Worm (Caenorhabditis elegans): Measurements from ENCODE around the gene fip-1.

fip-1 gene

ce11 chrIII:8655412-8655811 lies 15.9 kb downstream of the fip-1 start:
- TF ChIP-seq ceh-82 (tag; optimal IDR thresholded peaks at IDR 0.05) (no peak), skn-1 (tag; optimal IDR thresholded peaks at IDR 0.05) (no peak), ztf-1 (GFP tag; conservative IDR thresholded peaks at IDR 0.05) (no peak), sma-9 (GFP tag; optimal IDR thresholded peaks at IDR 0.05) (peak; percentile 11), sma-9 (tag; optimal IDR thresholded peaks at IDR 0.05) (no peak), sma-3 (GFP tag; optimal IDR thresholded peaks at IDR 0.05) (peak; percentile 50), F13H6.1 (tag; optimal IDR thresholded peaks at IDR 0.05) (peak; percentile 1), egl-27 (tag; optimal IDR thresholded peaks at IDR 0.05) (no peak), nhr-12 (tag; optimal IDR thresholded peaks at IDR 0.05) (no peak), nhr-6 (tag; optimal IDR thresholded peaks at IDR 0.05) (no peak), elt-1 (tag; optimal IDR thresholded peaks at IDR 0.05) (no peak), nhr-25 (tag; optimal IDR thresholded peaks at IDR 0.05) (peak; percentile 55), nhr-10 (tag; optimal IDR thresholded peaks at IDR 0.05) (no peak), blmp-1 (tag; optimal IDR thresholded peaks at IDR 0.05; ENCODE audit: insufficient read depth) (no peak)

DNA sequence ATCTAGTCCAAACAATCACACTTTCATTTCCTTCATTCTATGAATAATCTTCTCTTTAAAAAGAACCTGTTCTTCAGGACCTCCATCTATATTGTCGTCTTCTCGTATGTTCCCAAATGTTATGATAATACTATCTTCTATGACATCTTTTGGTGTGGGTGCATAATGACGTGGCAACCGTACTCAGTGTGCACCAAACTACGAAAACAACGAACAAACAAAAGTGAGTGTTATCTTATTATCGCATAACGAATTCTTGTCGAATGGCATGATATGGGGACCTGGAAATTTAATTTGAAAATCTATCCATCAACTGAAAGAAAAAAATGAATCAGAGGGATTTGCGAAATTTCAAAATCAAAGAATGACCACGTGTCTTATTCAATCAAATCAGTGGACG lies 16.5 kb downstream of the fip-1 start:
- no peak for TF ChIP-seq egl-27 (tag; optimal IDR thresholded peaks at IDR 0.05)
- peak; percentile 71 for TF ChIP-seq crh-2 (tag; optimal IDR thresholded peaks at IDR 0.05)

DNA sequence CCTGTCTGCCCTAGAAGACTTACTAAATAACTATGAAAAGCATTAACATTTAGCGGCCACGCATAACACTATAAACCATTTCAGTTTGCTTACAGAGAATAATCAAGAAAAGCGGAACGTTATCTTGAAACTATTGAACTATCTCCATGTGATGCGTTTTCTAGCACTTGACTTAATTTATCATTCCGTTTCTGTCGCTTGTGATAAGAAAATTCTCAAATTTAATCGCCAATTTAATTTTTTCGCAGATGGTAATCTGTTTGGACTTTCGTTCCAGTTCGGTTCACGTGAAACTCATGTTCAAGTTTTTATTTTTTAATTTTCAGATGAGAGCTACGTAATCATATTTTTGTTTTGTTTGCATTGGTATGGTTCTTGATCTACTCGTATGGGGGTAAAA lies 17.4 kb downstream of the fip-1 start:
- no peak for TF ChIP-seq ceh-16 (tag; optimal IDR thresholded peaks at IDR 0.05)
- peak; percentile 68 for TF ChIP-seq crh-2 (tag; optimal IDR thresholded peaks at IDR 0.05)
- TF ChIP-seq elt-1 (tag; optimal IDR thresholded peaks at IDR 0.05): no peak
- TF ChIP-seq ztf-4 (tag; optimal IDR thresholded peaks at IDR 0.05): no peak
- no peak for TF ChIP-seq R02D3.7 (tag; optimal IDR thresholded peaks at IDR 0.05)
- TF ChIP-seq sma-9 (GFP tag; optimal IDR thresholded peaks at IDR 0.05): peak; percentile 90
- TF ChIP-seq sma-9 (tag; optimal IDR thresholded peaks at IDR 0.05): no peak
- no peak for TF ChIP-seq unc-39 (tag; optimal IDR thresholded peaks at IDR 0.05)
- no peak for TF ChIP-seq nhr-77 (tag; optimal IDR thresholded peaks at IDR 0.05)
- no peak for TF ChIP-seq snpc-4 (tag; optimal IDR thresholded peaks at IDR 0.05)
- peak in 1 of 2 experiments; percentile 8 for TF ChIP-seq lsy-2 (tag; optimal IDR thresholded peaks at IDR 0.05)
- TF ChIP-seq egl-27 (tag; optimal IDR thresholded peaks at IDR 0.05): no peak
- no peak for TF ChIP-seq ama-1 (optimal IDR thresholded peaks at IDR 0.05)
- no peak for TF ChIP-seq lin-39 (tag; optimal IDR thresholded peaks at IDR 0.05)
- no peak for TF ChIP-seq lin-11 (tag; optimal IDR thresholded peaks at IDR 0.05)
- peak; percentile 55 for TF ChIP-seq sma-3 (GFP tag; optimal IDR thresholded peaks at IDR 0.05)
- TF ChIP-seq blmp-1 (tag; optimal IDR thresholded peaks at IDR 0.05; ENCODE audit: insufficient read depth): no peak
- TF ChIP-seq nhr-21 (tag; optimal IDR thresholded peaks at IDR 0.05): no peak
- peak; percentile 53 for TF ChIP-seq F13H6.1 (tag; optimal IDR thresholded peaks at IDR 0.05)
- no peak for TF ChIP-seq nhr-12 (tag; optimal IDR thresholded peaks at IDR 0.05)
- no peak for TF ChIP-seq nhr-10 (tag; optimal IDR thresholded peaks at IDR 0.05)
- no peak for TF ChIP-seq nhr-129 (tag; optimal IDR thresholded peaks at IDR 0.05)
- TF ChIP-seq fos-1 (tag; optimal IDR thresholded peaks at IDR 0.05): peak; percentile 76
- TF ChIP-seq ceh-82 (tag; optimal IDR thresholded peaks at IDR 0.05): no peak
- no peak for TF ChIP-seq alr-1 (tag; optimal IDR thresholded peaks at IDR 0.05)
- no peak for TF ChIP-seq C34F6.9 (tag; optimal IDR thresholded peaks at IDR 0.05)
- peak; percentile 55 for TF ChIP-seq gmeb-1 (tag; optimal IDR thresholded peaks at IDR 0.05)
- TF ChIP-seq lin-13 (GFP tag; optimal IDR thresholded peaks at IDR 0.05): no peak
- no peak for TF ChIP-seq unc-62 (GFP tag; optimal IDR thresholded peaks at IDR 0.05)
- TF ChIP-seq aly-2 (tag; optimal IDR thresholded peaks at IDR 0.05): no peak
- TF ChIP-seq dmd-4 (tag; optimal IDR thresholded peaks at IDR 0.05): no peak
- no peak for TF ChIP-seq Y55F3AM.14 (GFP tag; optimal IDR thresholded peaks at IDR 0.05)
- peak; percentile 60 for TF ChIP-seq skn-1 (tag; optimal IDR thresholded peaks at IDR 0.05)
- no peak for TF ChIP-seq nhr-237 (tag; optimal IDR thresholded peaks at IDR 0.05)
- TF ChIP-seq ztf-1 (GFP tag; conservative IDR thresholded peaks at IDR 0.05): no peak

ce11 chrIII:8657676-8658366 lies 18.3 kb downstream of the fip-1 start:
- TF ChIP-seq Y55F3AM.14 (GFP tag; optimal IDR thresholded peaks at IDR 0.05): no peak
- no peak for TF ChIP-seq nhr-10 (tag; optimal IDR thresholded peaks at IDR 0.05)
- no peak for TF ChIP-seq lin-39 (tag; optimal IDR thresholded peaks at IDR 0.05)
- no peak for TF ChIP-seq skn-1 (tag; optimal IDR thresholded peaks at IDR 0.05)
- TF ChIP-seq mbf-1 (tag; optimal IDR thresholded peaks at IDR 0.05): no peak

All from whole organism, L2 larva.